Worm (Caenorhabditis elegans) whole organism, young adult: ENCODE results near the gene C50E3.13.

Experiments
- F55B11.4 ChIP-seq: sonication (generic microtip); optimal IDR thresholded peaks from 2 replicates; lab custom pipeline; 2016; ENCODE audit warnings: missing compliant biosample characterization, missing genetic modification characterization, borderline replicate concordance; ENCODE audit not compliant: insufficient read depth
- Y79H2A.3 ChIP-seq: fragments of 200-800 bp; sonication (Bioruptor generic); conservative IDR thresholded peaks from 2 replicates; pipeline ENCODE4 v1.3.6; 2022; ENCODE audit warnings: missing genetic modification reagents, missing genetic modification characterization, missing compliant biosample characterization
- zim-3 ChIP-seq: sonication (generic microtip); optimal IDR thresholded peaks from 2 replicates; lab custom pipeline; 2017; ENCODE audit warnings: mild to moderate bottlenecking, missing genetic modification characterization, moderate library complexity, missing compliant biosample characterization

DNA sequence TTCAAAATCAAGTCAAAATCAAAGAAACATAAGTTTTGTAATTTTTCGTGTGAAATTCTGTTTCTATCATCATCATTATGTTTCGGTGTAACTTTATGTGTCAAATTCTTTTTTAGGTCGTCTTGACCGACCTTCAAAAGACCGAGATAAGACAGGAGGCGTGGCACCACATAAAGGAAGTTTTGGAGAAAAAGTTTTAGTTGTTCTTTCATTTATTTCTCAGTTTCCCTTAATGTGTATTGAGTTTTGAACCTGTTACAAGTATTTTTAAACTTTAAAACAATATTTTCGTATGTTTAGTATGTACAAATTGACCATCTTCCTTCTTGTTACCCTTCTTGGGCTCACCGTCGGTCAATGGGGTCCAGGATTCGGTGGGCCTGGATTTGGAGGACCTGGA is 600 bp upstream of the C50E3.13 start, which contains the start of gene grsp-4:
- TF ChIP-seq zim-3 (tag; lab: Kevin White, UChicago) (no peak), F55B11.4 (no peak), Y79H2A.3 (GFP tag; lab: Robert Waterston, UW) (no peak)
